Fruit fly (Drosophila melanogaster) whole organism, embryonic: Measurements from ENCODE around the gene CG43867.

Source experiments
- ATbp ChIP-seq: fragments of 200-800 bp; sonication (Bioruptor generic); optimal IDR thresholded peaks from 2 replicates; lab custom pipeline; 2017; ENCODE audit warnings: missing biosample characterization, mild to moderate bottlenecking, missing genetic modification characterization, missing genetic modification reagents
- Ada2b ChIP-seq: fragments of 200-800 bp; sonication (Bioruptor generic); IDR thresholded peaks from 2 replicates; pipeline ENCODE4 v1.3.6; 2022; ENCODE audit warnings: missing biosample characterization, missing genetic modification characterization
- CG11247 ChIP-seq: fragments of 200-800 bp; sonication (Bioruptor generic); IDR thresholded peaks from 2 replicates; pipeline ENCODE4 v1.3.6; 2022; ENCODE audit warnings: missing biosample characterization, missing genetic modification characterization
- CG12071 ChIP-seq: fragments of 200-800 bp; sonication (Bioruptor generic); optimal IDR thresholded peaks from 3 replicates; lab custom pipeline; 2018; ENCODE audit warnings: missing biosample characterization, mild to moderate bottlenecking, missing genetic modification characterization
- CG12236 ChIP-seq: fragments of 200-800 bp; sonication (Bioruptor generic); optimal IDR thresholded peaks from 2 replicates; lab custom pipeline; 2016; ENCODE audit warnings: missing biosample characterization, missing genetic modification characterization
- CG12744 ChIP-seq: fragments of 200-800 bp; sonication (Bioruptor generic); optimal IDR thresholded peaks from 2 replicates; lab custom pipeline; 2016; ENCODE audit warnings: missing biosample characterization, missing genetic modification characterization
- CG13424 ChIP-seq: fragments of 200-800 bp; sonication (Bioruptor generic); optimal IDR thresholded peaks from 2 replicates; lab custom pipeline; 2019; ENCODE audit warnings: missing biosample characterization, mild to moderate bottlenecking, missing genetic modification characterization, moderate library complexity
- CG13624 ChIP-seq: fragments of 200-800 bp; sonication (Bioruptor generic); optimal IDR thresholded peaks from 2 replicates; lab custom pipeline; 2016; ENCODE audit warnings: missing biosample characterization, missing genetic modification characterization
- CG17359 ChIP-seq: fragments of 200-800 bp; sonication (Bioruptor generic); optimal IDR thresholded peaks from 3 replicates; lab custom pipeline; 2018; ENCODE audit warnings: missing biosample characterization, mild to moderate bottlenecking, missing genetic modification characterization, moderate library complexity
- CG17829 ChIP-seq: fragments of 200-800 bp; optimal IDR thresholded peaks from 2 replicates; lab custom pipeline; 2019; ENCODE audit warnings: missing biosample characterization, mild to moderate bottlenecking, missing genetic modification characterization, moderate library complexity
- CG1832 ChIP-seq: fragments of 200-800 bp; sonication (Bioruptor generic); optimal IDR thresholded peaks from 2 replicates; lab custom pipeline; 2017; ENCODE audit warnings: missing biosample characterization, mild to moderate bottlenecking, missing genetic modification characterization, inconsistent platforms
- CG18476 ChIP-seq: fragments of 200-800 bp; sonication (Bioruptor generic); optimal IDR thresholded peaks from 2 replicates; lab custom pipeline; 2016; ENCODE audit warnings: missing biosample characterization, mild to moderate bottlenecking, missing genetic modification characterization
- CG2712 ChIP-seq: fragments of 200-800 bp; optimal IDR thresholded peaks from 3 replicates; lab custom pipeline; 2019; ENCODE audit warnings: missing biosample characterization, mild to moderate bottlenecking, missing genetic modification characterization, moderate library complexity
- CG2889 ChIP-seq: fragments of 200-800 bp; sonication (Bioruptor generic); IDR thresholded peaks from 3 replicates; pipeline ENCODE4 v1.3.6; 2022; ENCODE audit warnings: missing biosample characterization, missing genetic modification characterization
- CG3281 ChIP-seq: fragments of 200-800 bp; sonication (Bioruptor generic); optimal IDR thresholded peaks from 3 replicates; lab custom pipeline; 2017; ENCODE audit warnings: missing biosample characterization, mild to moderate bottlenecking, missing genetic modification characterization
- CG3726 ChIP-seq: fragments of 200-800 bp; sonication (Bioruptor generic); IDR thresholded peaks from 3 replicates; pipeline ENCODE4, ENCODE4 v1.3.6; 2022; ENCODE audit warnings: missing biosample characterization, missing genetic modification characterization
- CG7556 ChIP-seq: fragments of 200-800 bp; sonication (Bioruptor generic); optimal IDR thresholded peaks from 2 replicates; lab custom pipeline; 2017; ENCODE audit warnings: missing biosample characterization, mild to moderate bottlenecking, missing genetic modification characterization
- CG7839 ChIP-seq: fragments of 200-800 bp; sonication (Bioruptor generic); optimal IDR thresholded peaks from 3 replicates; lab custom pipeline; 2018; ENCODE audit warnings: missing biosample characterization, mild to moderate bottlenecking, missing genetic modification characterization, moderate library complexity
- CG8290 ChIP-seq, 3 experiments: fragments of 200-800 bp; sonication (Bioruptor generic); optimal IDR thresholded peaks; 2 replicates each; lab custom pipeline; 2016 to 2019; ENCODE audit warnings: missing biosample characterization in 3 of 3, missing genetic modification characterization in 3 of 3, mild to moderate bottlenecking in 2 of 3, moderate library complexity in 1 of 3
- CG8359 ChIP-seq: fragments of 200-800 bp; sonication (Bioruptor generic); optimal IDR thresholded peaks from 2 replicates; lab custom pipeline; 2017; ENCODE audit warnings: missing biosample characterization, mild to moderate bottlenecking, missing genetic modification characterization, borderline replicate concordance
- CG9727 ChIP-seq: fragments of 200-800 bp; sonication (Bioruptor generic); optimal IDR thresholded peaks from 3 replicates; lab custom pipeline; 2017; ENCODE audit warnings: missing biosample characterization, mild to moderate bottlenecking, missing genetic modification characterization
- CTCF ChIP-seq: fragments of 200-800 bp; sonication (Bioruptor generic); optimal IDR thresholded peaks from 2 replicates; lab custom pipeline; 2017; ENCODE audit warnings: missing biosample characterization, mild to moderate bottlenecking, missing genetic modification characterization, moderate library complexity
- Doc2 ChIP-seq: fragments of 200-800 bp; sonication (Bioruptor generic); IDR thresholded peaks from 2 replicates; pipeline ENCODE4 v1.3.6; 2022; ENCODE audit warnings: missing biosample characterization, missing genetic modification characterization
- Ets65A ChIP-seq: fragments of 200-800 bp; sonication (Bioruptor generic); peaks from one replicate; lab custom pipeline; 2016; ENCODE audit warnings: missing biosample characterization, missing genetic modification characterization
- Fer1 ChIP-seq: fragments of 200-800 bp; sonication (Bioruptor generic); optimal IDR thresholded peaks from 2 replicates; lab custom pipeline; 2017; ENCODE audit warnings: missing biosample characterization, mild to moderate bottlenecking, missing genetic modification characterization
- Gug ChIP-seq: fragments of 200-800 bp; sonication (Bioruptor generic); IDR thresholded peaks from 4 replicates; pipeline ENCODE4 v1.3.6; 2022; ENCODE audit warnings: missing biosample characterization, missing genetic modification characterization
- Hey ChIP-seq: fragments of 200-800 bp; sonication (Bioruptor generic); optimal IDR thresholded peaks from 3 replicates; lab custom pipeline; 2018; ENCODE audit warnings: missing biosample characterization, mild to moderate bottlenecking, missing genetic modification characterization
- Hr51 ChIP-seq, 2 experiments: fragments of 200-800 bp; sonication (Bioruptor generic); optimal IDR thresholded peaks; 2 replicates in 1 of 2; 3 replicates in 1 of 2; lab custom pipeline; 2016 to 2018; ENCODE audit warnings: missing biosample characterization in 2 of 2, missing genetic modification characterization in 2 of 2, mild to moderate bottlenecking in 1 of 2, moderate library complexity in 1 of 2
- Med ChIP-seq: fragments of 200-800 bp; sonication (Bioruptor generic); peaks from one replicate; lab custom pipeline; 2016; ENCODE audit warnings: missing biosample characterization, missing genetic modification characterization, mild to moderate bottlenecking, inconsistent platforms, moderate library complexity
- NC2β ChIP-seq: fragments of 200-800 bp; sonication (Bioruptor generic); optimal IDR thresholded peaks from 2 replicates; lab custom pipeline; 2016; ENCODE audit warnings: missing biosample characterization, missing genetic modification characterization
- NfI ChIP-seq: fragments of 200-800 bp; sonication (Bioruptor generic); optimal IDR thresholded peaks from 3 replicates; lab custom pipeline; 2018; ENCODE audit warnings: missing biosample characterization, mild to moderate bottlenecking, missing genetic modification characterization, moderate library complexity
- Sox102F ChIP-seq: fragments of 200-800 bp; sonication (Bioruptor generic); optimal IDR thresholded peaks from 2 replicates; lab custom pipeline; 2018; ENCODE audit warnings: missing biosample characterization, mild to moderate bottlenecking, missing genetic modification characterization, moderate library complexity
- Xrp1 ChIP-seq: fragments of 200-800 bp; sonication (Bioruptor generic); IDR thresholded peaks from 2 replicates; pipeline ENCODE4 v1.3.6; 2022; ENCODE audit warnings: missing biosample characterization, missing genetic modification characterization
- YL-1 ChIP-seq: fragments of 200-800 bp; sonication (Bioruptor generic); optimal IDR thresholded peaks from 3 replicates; lab custom pipeline; 2017; ENCODE audit warnings: missing biosample characterization, mild to moderate bottlenecking, missing genetic modification characterization
- ci ChIP-seq: fragments of 200-800 bp; sonication (Bioruptor generic); IDR thresholded peaks from 3 replicates; pipeline ENCODE4 v1.3.6; 2022; ENCODE audit warnings: missing biosample characterization, missing genetic modification characterization
- dpn ChIP-seq, 2 experiments: fragments of 200-800 bp; sonication (Bioruptor generic); optimal IDR thresholded peaks; 3 replicates each; lab custom pipeline; 2016; ENCODE audit warnings: missing biosample characterization in 2 of 2, missing genetic modification characterization in 2 of 2
- eve ChIP-seq, 2 experiments: fragments of >200 bp; optimal IDR thresholded peaks; 2 replicates each; lab custom pipeline; 2017; ENCODE audit warnings: missing biosample characterization in 2 of 2, missing genetic modification characterization in 2 of 2
- fd96Cb ChIP-seq: fragments of 200-800 bp; sonication (Bioruptor generic); optimal IDR thresholded peaks from 2 replicates; lab custom pipeline; 2018; ENCODE audit warnings: missing biosample characterization, mild to moderate bottlenecking, missing genetic modification characterization, moderate library complexity
- fru ChIP-seq: fragments of >200 bp; optimal IDR thresholded peaks from 2 replicates; lab custom pipeline; 2017
- kay ChIP-seq: fragments of 200-800 bp; sonication (Bioruptor generic); optimal IDR thresholded peaks from 2 replicates; lab custom pipeline; 2016; ENCODE audit warnings: missing biosample characterization, missing genetic modification characterization
- kni ChIP-seq: fragments of 200-800 bp; sonication (Bioruptor generic); optimal IDR thresholded peaks from 3 replicates; lab custom pipeline; 2017; ENCODE audit warnings: mild to moderate bottlenecking, missing biosample characterization, missing genetic modification reagents, missing genetic modification characterization
- lab ChIP-seq: fragments of 200-800 bp; sonication (Bioruptor generic); optimal IDR thresholded peaks from 3 replicates; lab custom pipeline; 2017; ENCODE audit warnings: missing biosample characterization, missing genetic modification characterization, mild to moderate bottlenecking, moderate library complexity, missing genetic modification reagents
- lmd ChIP-seq: fragments of 200-800 bp; sonication (Bioruptor generic); IDR thresholded peaks from 2 replicates; pipeline ENCODE4 v1.3.6; 2022; ENCODE audit warnings: missing biosample characterization, missing genetic modification characterization
- oc ChIP-seq: fragments of 200-800 bp; sonication (Bioruptor generic); optimal IDR thresholded peaks from 2 replicates; lab custom pipeline; 2018; ENCODE audit warnings: missing biosample characterization, mild to moderate bottlenecking, missing genetic modification characterization, moderate library complexity
- pfk ChIP-seq: fragments of 200-800 bp; sonication (Bioruptor generic); optimal IDR thresholded peaks from 2 replicates; lab custom pipeline; 2018; ENCODE audit warnings: missing biosample characterization, mild to moderate bottlenecking, missing genetic modification characterization, moderate library complexity
- ranshi ChIP-seq: fragments of 200-800 bp; sonication (Bioruptor generic); IDR thresholded peaks from 2 replicates; pipeline ENCODE4 v1.3.6; 2022; ENCODE audit warnings: missing biosample characterization, missing genetic modification characterization
- stwl ChIP-seq: fragments of 200-800 bp; sonication (Bioruptor generic); optimal IDR thresholded peaks from 3 replicates; lab custom pipeline; 2018; ENCODE audit warnings: missing biosample characterization, mild to moderate bottlenecking, missing genetic modification characterization, moderate library complexity
- tgo ChIP-seq: fragments of 200-800 bp; sonication (Bioruptor generic); IDR thresholded peaks from 3 replicates; pipeline ENCODE4 v1.3.6; 2022; ENCODE audit warnings: missing biosample characterization, missing genetic modification characterization
- trh ChIP-seq: fragments of 200-800 bp; sonication (Bioruptor generic); optimal IDR thresholded peaks from 2 replicates; lab custom pipeline; 2016; ENCODE audit warnings: missing biosample characterization, missing genetic modification characterization
- unc-4 ChIP-seq: fragments of 200-800 bp; sonication (Bioruptor generic); IDR thresholded peaks from 2 replicates; pipeline ENCODE4 v1.3.6; 2022; ENCODE audit warnings: missing biosample characterization, missing genetic modification characterization; ENCODE audit not compliant: partially characterized antibody
- wek ChIP-seq: fragments of 200-800 bp; sonication (Bioruptor generic); optimal IDR thresholded peaks from 3 replicates; lab custom pipeline; 2018; ENCODE audit warnings: missing biosample characterization, mild to moderate bottlenecking, missing genetic modification characterization, moderate library complexity

CG43867 gene

DNA sequence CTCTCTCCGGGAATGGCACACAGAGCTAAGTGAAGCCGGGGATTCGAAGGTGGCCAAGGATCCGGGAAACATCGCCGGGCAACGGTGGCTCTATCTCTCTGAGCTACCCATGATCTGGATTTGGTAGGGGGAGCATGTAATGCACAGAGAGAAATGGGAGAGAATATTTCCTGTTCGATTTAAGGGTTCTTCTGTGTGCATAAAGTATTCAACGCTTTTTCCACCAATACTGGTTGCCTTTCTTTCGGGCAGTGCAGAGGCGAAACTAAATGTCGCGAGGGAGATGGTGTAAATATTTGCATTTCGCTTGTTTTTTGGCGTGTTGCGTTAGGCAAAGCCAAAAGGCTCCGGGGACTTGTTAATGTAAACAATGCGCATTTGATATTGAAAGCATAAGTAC, 85.8 kb downstream of the CG43867 start (continued):
- TF ChIP-seq CG9727 (GFP tag; lab: Kevin White, UChicago) (no peak), CG8290 (GFP tag; optimal IDR thresholded peaks at IDR 0.05; lab: Kevin White, UChicago) (no peak), CG8290 (tag; optimal IDR thresholded peaks at IDR 0.05; lab: Kevin White, UChicago) (peak in 1 of 2 experiments; percentile 29), oc (tag; lab: Kevin White, UChicago) (peak; percentile 9), Fer1 (peak; percentile 18), Gug (GFP tag; lab: Robert Waterston, UW) (peak; percentile 20; the same call in 1 of the 4 replicates), pfk (no peak), CG13424 (tag; lab: Kevin White, UChicago) (peak; percentile 21), ranshi (GFP tag; lab: Robert Waterston, UW) (peak; percentile 16; the same call in 1 of the 2 replicates), Hey (no peak), fru (lab: Kevin White, UChicago) (no peak), lab (GFP tag; lab: Kevin White, UChicago) (peak; percentile 38), CG17359 (tag; lab: Kevin White, UChicago) (peak; percentile 26), CTCF (GFP tag; lab: Kevin White, UChicago) (no peak), stwl (no peak), CG2889 (GFP tag; lab: Robert Waterston, UW) (no peak), CG12236 (GFP tag; lab: Kevin White, UChicago) (no peak), Ada2b (no peak), Med (GFP tag; lab: Kevin White, UChicago) (peak; percentile 69), kay (GFP tag; lab: Kevin White, UChicago) (no peak), CG11247 (GFP tag; lab: Robert Waterston, UW) (no peak), CG3726 (GFP tag; lab: Robert Waterston, UW) (no peak), Xrp1 (GFP tag; lab: Robert Waterston, UW) (peak; percentile 29; the same call in 1 of the 2 replicates), Ets65A (GFP tag; lab: Kevin White, UChicago) (peak; percentile 43), CG7556 (GFP tag; lab: Kevin White, UChicago) (no peak), Hr51 (GFP tag; optimal IDR thresholded peaks at IDR 0.05; lab: Kevin White, UChicago) (peak in 1 of 2 experiments; percentile 31), CG3281 (GFP tag; lab: Kevin White, UChicago) (no peak), CG12071 (GFP tag; lab: Kevin White, UChicago) (peak; percentile 22), fd96Cb (peak; percentile 42), Sox102F (peak; percentile 31), wek (GFP tag; lab: Kevin White, UChicago) (no peak), CG1832 (GFP tag; lab: Kevin White, UChicago) (no peak), tgo (no peak), YL-1 (no peak), NC2β (GFP tag; lab: Kevin White, UChicago) (no peak), dpn (GFP tag; optimal IDR thresholded peaks at IDR 0.05; lab: Kevin White, UChicago) (peak in 1 of 2 experiments; percentile 7), kni (GFP tag; lab: Kevin White, UChicago) (no peak), ATbp (GFP tag; lab: Kevin White, UChicago) (peak; percentile 27), CG8359 (GFP tag; lab: Kevin White, UChicago) (no peak), CG12744 (GFP tag; lab: Kevin White, UChicago) (no peak), Doc2 (GFP tag; lab: Robert Waterston, UW) (no peak), CG18476 (GFP tag; lab: Kevin White, UChicago) (no peak), trh (GFP tag; lab: Kevin White, UChicago) (no peak), CG13624 (GFP tag; lab: Kevin White, UChicago) (no peak), unc-4 (GFP tag; lab: Robert Waterston, UW) (no peak), CG17829 (no peak), NfI (GFP tag; lab: Kevin White, UChicago) (no peak), lmd (GFP tag; lab: Robert Waterston, UW) (0 out of 2 replicates have a peak, but pooled peaks have one; percentile 29), ci (GFP tag; lab: Robert Waterston, UW) (peak; percentile 52; the same call in 2 of the 3 replicates), CG2712 (tag; lab: Kevin White, UChicago) (peak; percentile 12), eve (GFP tag; optimal IDR thresholded peaks at IDR 0.05; lab: Kevin White, UChicago) (no peak), CG7839 (tag; lab: Kevin White, UChicago) (peak; percentile 17)
